Worm (Caenorhabditis elegans) whole organism, L3 larva: ENCODE results near the gene T28H10.2.
A peak's percentile ranks its signal among the peaks of the same experiment; 100 is the strongest.

Experiments
- R02D3.7 ChIP-seq: fragments of 150-350 bp; optimal IDR thresholded peaks from 2 replicates; lab custom pipeline; 2014; ENCODE audit warnings: missing biosample characterization, missing genetic modification characterization
- ama-1 ChIP-seq: fragments of 150-350 bp; optimal IDR thresholded peaks from 2 replicates; lab custom pipeline; 2018
- ceh-16 ChIP-seq: sonication (generic microtip); optimal IDR thresholded peaks from 2 replicates; lab custom pipeline; 2017; ENCODE audit warnings: missing biosample characterization, missing genetic modification characterization
- ceh-28 ChIP-seq: fragments of 150-350 bp; optimal IDR thresholded peaks from 2 replicates; lab custom pipeline; 2014; ENCODE audit warnings: missing biosample characterization, missing genetic modification reagents, missing genetic modification characterization
- ceh-82 ChIP-seq: fragments of 150-350 bp; optimal IDR thresholded peaks from 2 replicates; lab custom pipeline; 2014; ENCODE audit warnings: missing biosample characterization, missing genetic modification characterization
- daf-12 ChIP-seq: fragments of 150-350 bp; optimal IDR thresholded peaks from 2 replicates; lab custom pipeline; 2014; ENCODE audit warnings: missing biosample characterization, missing genetic modification reagents, missing genetic modification characterization
- egl-27 ChIP-seq: sonication (generic microtip); optimal IDR thresholded peaks from 4 replicates; lab custom pipeline; 2017; ENCODE audit warnings: missing biosample characterization, missing genetic modification reagents, missing genetic modification characterization
- egl-5 ChIP-seq: fragments of 150-350 bp; optimal IDR thresholded peaks from 2 replicates; lab custom pipeline; 2017; ENCODE audit warnings: missing biosample characterization, missing genetic modification reagents, missing genetic modification characterization, inconsistent platforms
- elt-2 ChIP-seq: sonication (generic microtip); optimal IDR thresholded peaks from 2 replicates; lab custom pipeline; 2016; ENCODE audit warnings: missing genetic modification reagents, mild to moderate bottlenecking, missing genetic modification characterization, missing compliant biosample characterization
- elt-3 ChIP-seq, 3 experiments: fragments of 150-350 bp in 1 of 3; sonication (generic microtip) in 2 of 3; optimal IDR thresholded peaks; 2 replicates in 2 of 3; 4 replicates in 1 of 3; lab custom pipeline; 2014 to 2017; ENCODE audit warnings: missing biosample characterization in 3 of 3, missing genetic modification characterization in 3 of 3
- eor-1 ChIP-seq, 2 experiments: fragments of 150-350 bp; optimal IDR thresholded peaks; 2 replicates each; lab custom pipeline; 2014 to 2018; ENCODE audit warnings: missing biosample characterization in 2 of 2, missing genetic modification characterization in 2 of 2
- fos-1 ChIP-seq: fragments of 150-350 bp; optimal IDR thresholded peaks from 2 replicates; lab custom pipeline; 2014; ENCODE audit warnings: missing biosample characterization, missing genetic modification characterization
- hmg-11 ChIP-seq: sonication (generic microtip); optimal IDR thresholded peaks from 2 replicates; lab custom pipeline; 2016; ENCODE audit warnings: missing genetic modification characterization, missing compliant biosample characterization
- jun-1 ChIP-seq: fragments of 150-350 bp; optimal IDR thresholded peaks from 2 replicates; lab custom pipeline; 2014; ENCODE audit warnings: missing biosample characterization, missing genetic modification reagents, missing genetic modification characterization
- lin-15B ChIP-seq: fragments of 150-350 bp; optimal IDR thresholded peaks from 2 replicates; lab custom pipeline; 2014; ENCODE audit warnings: missing biosample characterization, missing genetic modification characterization
- lsy-12 ChIP-seq: sonication (generic microtip); optimal IDR thresholded peaks from 2 replicates; lab custom pipeline; 2016; ENCODE audit warnings: mild to moderate bottlenecking, missing genetic modification characterization, missing compliant biosample characterization
- mml-1 ChIP-seq: fragments of 150-350 bp; sonication (generic microtip); optimal IDR thresholded peaks from 3 replicates; lab custom pipeline; 2014; ENCODE audit warnings: missing biosample characterization, missing genetic modification characterization
- nfya-1 ChIP-seq: sonication (generic microtip); optimal IDR thresholded peaks from 2 replicates; lab custom pipeline; 2017; ENCODE audit warnings: missing genetic modification characterization, mild to moderate bottlenecking, missing compliant biosample characterization, antibody characterized with exemption, moderate library complexity; ENCODE audit not compliant: insufficient read depth
- nhr-12 ChIP-seq: fragments of 150-350 bp; optimal IDR thresholded peaks from 2 replicates; lab custom pipeline; 2014; ENCODE audit warnings: missing biosample characterization, missing genetic modification characterization
- nhr-23 ChIP-seq: fragments of 150-350 bp; optimal IDR thresholded peaks from 2 replicates; lab custom pipeline; 2014; ENCODE audit warnings: missing biosample characterization, missing genetic modification reagents, missing genetic modification characterization
- nhr-237 ChIP-seq: fragments of 150-350 bp; optimal IDR thresholded peaks from 2 replicates; lab custom pipeline; 2014; ENCODE audit warnings: missing biosample characterization, missing genetic modification characterization
- nhr-25 ChIP-seq: sonication (generic microtip); optimal IDR thresholded peaks from 2 replicates; lab custom pipeline; 2017; ENCODE audit warnings: missing biosample characterization, missing genetic modification characterization
- nhr-28 ChIP-seq: fragments of 150-350 bp; optimal IDR thresholded peaks from 2 replicates; lab custom pipeline; 2014; ENCODE audit warnings: missing biosample characterization, missing genetic modification characterization
- nhr-43 ChIP-seq: sonication (generic microtip); optimal IDR thresholded peaks from 2 replicates; lab custom pipeline; 2016; ENCODE audit warnings: mild to moderate bottlenecking, missing genetic modification characterization, missing compliant biosample characterization; ENCODE audit not compliant: poor library complexity, severe bottlenecking
- nhr-67 ChIP-seq: fragments of 150-350 bp; optimal IDR thresholded peaks from 2 replicates; lab custom pipeline; 2014; ENCODE audit warnings: missing biosample characterization, missing genetic modification characterization
- nhr-76 ChIP-seq: fragments of 150-350 bp; sonication (generic microtip); optimal IDR thresholded peaks from 5 replicates; lab custom pipeline; 2014; ENCODE audit warnings: missing biosample characterization, missing genetic modification characterization
- nhr-77 ChIP-seq: fragments of 150-350 bp; optimal IDR thresholded peaks from 2 replicates; lab custom pipeline; 2014; ENCODE audit warnings: missing biosample characterization, missing genetic modification characterization
- pha-4 ChIP-seq: fragments of 150-350 bp; optimal IDR thresholded peaks from 2 replicates; lab custom pipeline; 2014; ENCODE audit warnings: missing biosample characterization, missing genetic modification reagents, missing genetic modification characterization
- sea-2 ChIP-seq: fragments of 150-350 bp; sonication (generic microtip); optimal IDR thresholded peaks from 4 replicates; lab custom pipeline; 2014; ENCODE audit warnings: missing biosample characterization, missing genetic modification reagents, missing genetic modification characterization
- skn-1 ChIP-seq: fragments of 150-350 bp; optimal IDR thresholded peaks from 2 replicates; lab custom pipeline; 2014; ENCODE audit warnings: missing biosample characterization, missing genetic modification characterization
- snpc-4 ChIP-seq: fragments of 150-350 bp; optimal IDR thresholded peaks from 2 replicates; lab custom pipeline; 2014; ENCODE audit warnings: missing biosample characterization, missing genetic modification characterization
- tbx-2 ChIP-seq: sonication (generic microtip); optimal IDR thresholded peaks from 2 replicates; lab custom pipeline; 2016; ENCODE audit warnings: mild to moderate bottlenecking, missing genetic modification characterization, missing compliant biosample characterization
- unc-62 ChIP-seq: fragments of 150-350 bp; sonication (generic microtip); optimal IDR thresholded peaks from 4 replicates; lab custom pipeline; 2014; ENCODE audit warnings: missing biosample characterization, missing genetic modification reagents, missing genetic modification characterization
- zag-1 ChIP-seq: fragments of 150-350 bp; optimal IDR thresholded peaks from 2 replicates; lab custom pipeline; 2014; ENCODE audit warnings: missing biosample characterization, missing genetic modification characterization
- ztf-11 ChIP-seq: fragments of 150-350 bp; optimal IDR thresholded peaks from 2 replicates; lab custom pipeline; 2014; ENCODE audit warnings: missing biosample characterization, missing genetic modification characterization
- ztf-4 ChIP-seq: fragments of 150-350 bp; optimal IDR thresholded peaks from 2 replicates; lab custom pipeline; 2014; ENCODE audit warnings: missing biosample characterization, missing genetic modification characterization

The T28H10.2 gene

DNA sequence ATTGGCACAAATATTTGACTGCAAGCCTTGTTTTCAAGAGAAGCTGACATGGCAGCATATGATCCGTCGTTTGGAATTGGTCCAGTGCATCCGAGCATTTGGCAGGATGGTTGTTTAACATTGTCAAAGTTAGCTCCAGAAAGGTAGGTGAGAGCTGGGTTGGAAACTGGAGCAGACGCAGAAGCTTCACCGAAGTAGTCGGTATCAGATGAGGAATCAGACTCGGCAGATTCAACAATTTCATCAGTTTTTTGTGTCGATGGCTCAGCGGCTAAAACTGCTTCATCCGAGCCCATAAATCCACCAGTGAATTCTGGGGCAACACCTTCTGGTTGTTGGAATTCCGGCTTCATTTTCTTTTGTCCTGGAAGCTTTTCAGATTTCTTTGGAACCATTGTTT lies 36.9 kb upstream of the T28H10.2 start:
- TF ChIP-seq nhr-237, result no peak
- peak; percentile 95 for TF ChIP-seq ama-1 (lab: Kevin White, UChicago)
- TF ChIP-seq mml-1, result no peak
- peak; percentile 36 for TF ChIP-seq nhr-25 (tag; lab: Kevin White, UChicago)
- peak; percentile 50 for TF ChIP-seq nhr-43
- no peak for TF ChIP-seq ceh-82 (tag; lab: Kevin White, UChicago)
- TF ChIP-seq nfya-1 (tag; lab: Kevin White, UChicago), result no peak
- TF ChIP-seq eor-1 (tag; optimal IDR thresholded peaks at IDR 0.05; lab: Kevin White, UChicago), result no peak
- TF ChIP-seq tbx-2 (tag; lab: Kevin White, UChicago), result no peak
- TF ChIP-seq elt-2 (tag; lab: Kevin White, UChicago), result no peak

DNA sequence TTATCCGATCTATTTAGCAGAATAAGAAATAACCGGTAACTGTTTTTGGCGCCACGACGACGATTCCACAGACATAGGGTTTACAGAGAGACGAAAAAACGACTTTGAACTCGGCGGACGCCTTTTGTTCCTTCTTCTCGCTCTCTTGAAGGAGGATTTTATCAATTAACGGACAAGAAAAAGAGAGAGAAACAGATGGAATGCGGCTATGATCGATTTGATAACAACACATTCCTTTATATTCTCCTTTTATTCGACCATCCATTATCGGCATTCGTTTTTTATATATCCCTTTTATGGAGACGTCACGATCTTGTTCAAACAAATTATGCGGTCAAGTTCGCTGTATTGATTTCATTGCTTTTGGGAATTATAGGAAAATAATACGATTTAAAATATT lies 36.1 kb upstream of the T28H10.2 start:
- TF ChIP-seq ceh-28 (tag; lab: Kevin White, UChicago), result peak; percentile 15
- no peak for TF ChIP-seq pha-4
- TF ChIP-seq nhr-28 (tag; lab: Kevin White, UChicago), result peak; percentile 8
- peak; percentile 45 for TF ChIP-seq nhr-25 (tag; lab: Kevin White, UChicago)
- no peak for TF ChIP-seq sea-2 (GFP tag; lab: Kevin White, UChicago)
- peak; percentile 74 for TF ChIP-seq nhr-23
- no peak for TF ChIP-seq zag-1
- peak; percentile 50 for TF ChIP-seq ztf-4
- peak; percentile 73 for TF ChIP-seq nhr-43
- TF ChIP-seq lsy-12 (tag; lab: Kevin White, UChicago), result peak; percentile 66
- TF ChIP-seq daf-12 (tag; lab: Kevin White, UChicago), result no peak
- TF ChIP-seq ama-1 (lab: Kevin White, UChicago), result peak; percentile 97
- peak; percentile 65 for TF ChIP-seq tbx-2 (tag; lab: Kevin White, UChicago)

DNA sequence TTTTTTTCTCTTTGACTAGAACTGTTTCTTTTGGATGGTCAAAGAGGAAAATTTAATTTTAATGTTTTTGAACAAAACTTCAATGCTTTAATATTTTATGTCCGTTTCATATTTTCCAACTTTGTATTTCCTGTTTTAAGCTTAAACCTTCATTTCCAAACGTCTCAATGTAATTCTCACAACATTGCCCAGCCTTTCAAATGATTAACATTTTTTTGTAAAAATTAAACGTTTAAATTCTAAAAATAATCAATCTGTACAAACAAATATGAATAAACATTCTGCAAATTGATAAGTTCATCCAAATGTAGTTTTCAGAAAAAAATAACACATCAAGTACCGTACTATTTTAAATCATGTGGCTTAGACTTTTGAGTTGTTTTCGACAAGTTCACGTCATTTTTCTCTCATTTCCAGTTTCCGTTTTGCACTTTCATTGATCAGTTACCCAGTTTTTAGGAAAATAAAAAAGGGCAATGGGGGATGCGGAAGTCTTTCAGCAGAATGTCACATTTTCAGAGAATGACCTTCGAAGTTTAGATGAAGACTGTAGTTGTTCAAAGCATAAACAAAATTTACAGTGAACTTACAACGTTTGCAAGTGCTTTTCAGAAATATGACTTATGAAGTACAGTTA lies 30.1 kb upstream of the T28H10.2 start:
- TF ChIP-seq ceh-28 (tag; lab: Kevin White, UChicago), result no peak
- TF ChIP-seq lsy-12 (tag; lab: Kevin White, UChicago), result peak; percentile 62
- TF ChIP-seq daf-12 (tag; lab: Kevin White, UChicago), result no peak
- peak; percentile 1 for TF ChIP-seq ceh-82 (tag; lab: Kevin White, UChicago)
- TF ChIP-seq nfya-1 (tag; lab: Kevin White, UChicago), result peak; percentile 18
- TF ChIP-seq nhr-12 (tag; lab: Kevin White, UChicago), result no peak
- peak; percentile 76 for TF ChIP-seq nhr-43
- TF ChIP-seq nhr-23, result peak; percentile 81
- peak; percentile 56 for TF ChIP-seq tbx-2 (tag; lab: Kevin White, UChicago)
- TF ChIP-seq eor-1 (tag; optimal IDR thresholded peaks at IDR 0.05; lab: Kevin White, UChicago), result no peak
- TF ChIP-seq ceh-16 (tag; lab: Kevin White, UChicago), result no peak
- no peak for TF ChIP-seq elt-2 (tag; lab: Kevin White, UChicago)
- TF ChIP-seq nhr-25 (tag; lab: Kevin White, UChicago), result peak; percentile 78
- no peak for TF ChIP-seq nhr-77 (tag; lab: Kevin White, UChicago)
- peak; percentile 61 for TF ChIP-seq fos-1 (tag; lab: Kevin White, UChicago)
- no peak for TF ChIP-seq snpc-4
- TF ChIP-seq jun-1 (tag; lab: Kevin White, UChicago), result peak; percentile 20
- no peak for TF ChIP-seq egl-27 (tag; lab: Kevin White, UChicago)
- TF ChIP-seq egl-5 (tag; lab: Kevin White, UChicago), result no peak
- TF ChIP-seq unc-62, result peak; percentile 7
- peak; percentile 20 for TF ChIP-seq ama-1 (lab: Kevin White, UChicago)

DNA sequence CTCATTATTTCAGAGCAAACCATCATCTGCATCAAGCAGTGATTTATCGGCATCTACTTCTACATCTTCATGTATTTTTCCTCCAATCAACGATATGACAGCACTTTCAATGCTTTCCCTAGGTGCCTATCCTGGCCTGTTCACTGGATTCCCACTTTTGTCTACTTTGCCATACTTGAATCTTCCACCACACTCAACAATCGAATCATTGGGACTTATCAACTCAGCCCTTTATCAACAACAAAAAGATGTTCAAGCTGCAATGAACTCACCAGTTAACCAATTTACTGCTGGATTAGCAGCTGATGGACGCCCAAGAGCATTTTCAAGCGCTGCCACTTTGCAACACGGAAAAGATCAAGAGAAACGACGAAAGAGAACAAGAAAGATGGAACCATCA lies 28.5 kb upstream of the T28H10.2 start:
- TF ChIP-seq hmg-11 (tag; lab: Kevin White, UChicago) (no peak), nhr-77 (tag; lab: Kevin White, UChicago) (no peak), nhr-23 (no peak), nhr-25 (tag; lab: Kevin White, UChicago) (no peak), lin-15B (no peak), sea-2 (GFP tag; lab: Kevin White, UChicago) (no peak), skn-1 (tag; lab: Kevin White, UChicago) (no peak), jun-1 (tag; lab: Kevin White, UChicago) (no peak), elt-3 (tag; optimal IDR thresholded peaks at IDR 0.05; lab: Kevin White, UChicago) (no peak), egl-27 (tag; lab: Kevin White, UChicago) (no peak), pha-4 (no peak), snpc-4 (no peak), nhr-12 (tag; lab: Kevin White, UChicago) (no peak), daf-12 (tag; lab: Kevin White, UChicago) (no peak), R02D3.7 (no peak), ztf-4 (no peak), nhr-76 (no peak), nhr-67 (tag; lab: Kevin White, UChicago) (no peak), unc-62 (no peak), ztf-11 (tag; lab: Kevin White, UChicago) (no peak)
